Worm (Caenorhabditis elegans) whole organism, L3 larva: ENCODE results near the gene fbxa-208.
"Not testable (repeated sequence)": the region's sequence is repeated elsewhere in the genome, so short reads cannot be mapped to it uniquely, and the experiment has no call there.

ENCODE experiments used
- aly-2 ChIP-seq: fragments of 150-350 bp; optimal IDR thresholded peaks from 2 replicates; lab custom pipeline; 2014; ENCODE audit warnings: missing biosample characterization, missing genetic modification characterization
- ceh-9 ChIP-seq: sonication (generic microtip); optimal IDR thresholded peaks from 2 replicates; lab custom pipeline; 2018; ENCODE audit warnings: missing biosample characterization, missing genetic modification characterization
- daf-12 ChIP-seq: fragments of 150-350 bp; optimal IDR thresholded peaks from 2 replicates; lab custom pipeline; 2014; ENCODE audit warnings: missing biosample characterization, missing genetic modification reagents, missing genetic modification characterization
- egl-5 ChIP-seq: fragments of 150-350 bp; optimal IDR thresholded peaks from 2 replicates; lab custom pipeline; 2017; ENCODE audit warnings: missing biosample characterization, missing genetic modification reagents, missing genetic modification characterization, inconsistent platforms
- elt-3 ChIP-seq, 3 experiments: fragments of 150-350 bp in 1 of 3; sonication (generic microtip) in 2 of 3; optimal IDR thresholded peaks; 2 replicates in 2 of 3; 4 replicates in 1 of 3; lab custom pipeline; 2014 to 2017; ENCODE audit warnings: missing biosample characterization in 3 of 3, missing genetic modification characterization in 3 of 3
- fkh-10 ChIP-seq: sonication (generic microtip); optimal IDR thresholded peaks from 2 replicates; lab custom pipeline; 2017; ENCODE audit warnings: missing biosample characterization, missing genetic modification reagents, missing genetic modification characterization
- nhr-11 ChIP-seq: fragments of 150-350 bp; optimal IDR thresholded peaks from 2 replicates; lab custom pipeline; 2014; ENCODE audit warnings: missing biosample characterization, missing genetic modification characterization
- pha-4 ChIP-seq: fragments of 150-350 bp; optimal IDR thresholded peaks from 2 replicates; lab custom pipeline; 2014; ENCODE audit warnings: missing biosample characterization, missing genetic modification reagents, missing genetic modification characterization
- pqm-1 ChIP-seq: fragments of 150-350 bp; optimal IDR thresholded peaks from 2 replicates; lab custom pipeline; 2017; ENCODE audit warnings: missing biosample characterization, missing genetic modification characterization, inconsistent platforms
- snpc-4 ChIP-seq: fragments of 150-350 bp; optimal IDR thresholded peaks from 2 replicates; lab custom pipeline; 2014; ENCODE audit warnings: missing biosample characterization, missing genetic modification characterization
- tbx-2 ChIP-seq: sonication (generic microtip); optimal IDR thresholded peaks from 2 replicates; lab custom pipeline; 2016; ENCODE audit warnings: mild to moderate bottlenecking, missing genetic modification characterization, missing compliant biosample characterization
- ztf-11 ChIP-seq: fragments of 150-350 bp; optimal IDR thresholded peaks from 2 replicates; lab custom pipeline; 2014; ENCODE audit warnings: missing biosample characterization, missing genetic modification characterization

DNA sequence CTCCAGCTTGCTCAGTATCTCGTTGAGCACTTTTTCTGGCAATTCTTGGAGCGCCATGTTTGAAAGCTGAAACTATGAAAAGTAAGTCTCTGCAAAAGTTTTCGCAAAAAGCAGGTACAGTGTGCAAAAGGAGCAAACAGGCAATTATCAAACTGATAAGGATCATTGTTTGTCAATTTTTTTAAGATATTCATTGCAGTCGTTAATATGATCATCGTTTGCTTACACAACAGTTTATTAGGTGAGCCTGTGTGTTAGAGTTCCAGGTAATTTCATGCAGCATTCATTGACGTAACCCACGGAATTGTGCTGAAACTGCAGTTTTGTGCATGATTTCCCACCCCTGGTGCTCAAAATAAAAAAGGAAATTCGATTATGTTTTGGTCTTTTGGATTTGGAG is 10.2 kb downstream of the fbxa-208 start, which contains the start of gene fbxa-151:
- not testable (repeated sequence) for TF ChIP-seq tbx-2 (tag; lab: Kevin White, UChicago); egl-5; ztf-11 (tag; lab: Kevin White, UChicago); daf-12 (tag; lab: Kevin White, UChicago); nhr-11; elt-3 (tag; optimal IDR thresholded peaks at IDR 0.05; lab: Kevin White, UChicago); snpc-4 (tag; lab: Kevin White, UChicago); pqm-1 (tag; lab: Kevin White, UChicago); pha-4 (tag; lab: Kevin White, UChicago); fkh-10 (GFP tag; lab: Kevin White, UChicago); ceh-9; aly-2
